Fruit fly (Drosophila melanogaster): ENCODE measurements around the gene CG8132.

Gene CG8132

DNA sequence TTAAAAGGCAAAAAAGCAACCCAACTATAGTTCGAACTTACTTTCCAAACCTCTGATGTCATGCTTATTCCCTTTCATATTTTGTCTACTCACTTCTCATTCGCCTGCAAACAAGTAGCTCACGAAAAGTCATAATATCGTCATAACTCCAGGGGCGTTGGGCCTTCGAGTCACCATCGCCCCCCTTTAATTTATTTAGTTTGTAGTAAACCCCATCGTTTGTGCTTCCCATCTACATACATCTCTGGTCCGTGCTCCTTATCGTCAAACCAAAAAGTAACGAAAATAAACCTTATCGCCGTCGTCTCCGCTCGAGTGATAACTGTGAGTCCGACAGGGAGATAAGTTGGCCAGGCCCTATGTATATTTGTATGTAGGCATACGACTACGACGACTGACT lies 27.7 kb downstream of the CG8132 start (continued):
- TF ChIP-seq CG8290 (GFP tag; optimal IDR thresholded peaks at IDR 0.05) (peak; percentile 34), CG8290 (tag; optimal IDR thresholded peaks at IDR 0.05) (peak in 1 of 2 experiments; percentile 95), CG30020 (tag; optimal IDR thresholded peaks at IDR 0.05) (no peak), Vsx1 (GFP tag; optimal IDR thresholded peaks at IDR 0.05) (peak; percentile 35), gcm2 (GFP tag; optimal IDR thresholded peaks at IDR 0.05) (no peak), btn (GFP tag; optimal IDR thresholded peaks at IDR 0.05) (no peak), CG4282 (GFP tag; optimal IDR thresholded peaks at IDR 0.05) (no peak), CG12155 (GFP tag; optimal IDR thresholded peaks at IDR 0.05) (peak; percentile 54), cwo (GFP tag; optimal IDR thresholded peaks at IDR 0.05) (peak; percentile 88), D (optimal IDR thresholded peaks at IDR 0.05) (no peak), D (GFP tag; optimal IDR thresholded peaks at IDR 0.05) (no peak), CG13296 (GFP tag; optimal IDR thresholded peaks at IDR 0.05) (peak; percentile 72), Ravus (GFP tag; IDR thresholded peaks at IDR 0.05) (no peak), HHEX (GFP tag; optimal IDR thresholded peaks at IDR 0.05) (peak; percentile 48), Opbp (GFP tag; IDR thresholded peaks at IDR 0.05; ENCODE audit: partially characterized antibody) (no peak), Gug (GFP tag; IDR thresholded peaks at IDR 0.05) (no peak; the same call in 3 of the 4 replicates), en (GFP tag; optimal IDR thresholded peaks at IDR 0.05) (no peak), CG31365 (tag; optimal IDR thresholded peaks at IDR 0.05) (peak; percentile 54), bab2 (GFP tag; optimal IDR thresholded peaks at IDR 0.05) (peak; percentile 55), CG3163 (GFP tag; optimal IDR thresholded peaks at IDR 0.05) (no peak), pb (GFP tag; optimal IDR thresholded peaks at IDR 0.05) (no peak), row (GFP tag; IDR thresholded peaks at IDR 0.05) (peak; percentile 89), Drgx (GFP tag; IDR thresholded peaks at IDR 0.05) (no peak), cato (GFP tag; optimal IDR thresholded peaks at IDR 0.05; ENCODE audit: borderline replicate concordance) (no peak), CG13624 (GFP tag; optimal IDR thresholded peaks at IDR 0.05) (peak; percentile 77), Optix (GFP tag; IDR thresholded peaks at IDR 0.05) (0 out of 3 replicates have a peak, but pooled peaks have one; percentile 47), CG7963 (GFP tag; IDR thresholded peaks at IDR 0.05; ENCODE audit: partially characterized antibody) (no peak), MTF-1 (GFP tag; optimal IDR thresholded peaks at IDR 0.05; ENCODE audit: borderline replicate concordance) (peak; percentile 41), CG5245 (GFP tag; optimal IDR thresholded peaks at IDR 0.05) (peak; percentile 31), aop (GFP tag; IDR thresholded peaks at IDR 0.05) (no peak), MBD-R2 (GFP tag; IDR thresholded peaks at IDR 0.05) (peak; percentile 64; the same call in 1 of the 2 replicates), CG17568 (GFP tag; optimal IDR thresholded peaks at IDR 0.05) (peak; percentile 22), sens (GFP tag) (peak; percentile 90), ftz-f1 (GFP tag; optimal IDR thresholded peaks at IDR 0.05) (peak; percentile 4), CG10267 (tag; optimal IDR thresholded peaks at IDR 0.05) (peak; percentile 38), CG7372 (GFP tag; IDR thresholded peaks at IDR 0.05) (peak; percentile 36; the same call in 1 of the 2 replicates), ase (GFP tag; IDR thresholded peaks at IDR 0.05) (peak; percentile 47; the same call in 1 of the 3 replicates), vnd (GFP tag; IDR thresholded peaks at IDR 0.05; ENCODE audit: partially characterized antibody) (no peak), yki (optimal IDR thresholded peaks at IDR 0.05) (no peak), CG17829 (tag; optimal IDR thresholded peaks at IDR 0.05) (peak; percentile 53), CG7987 (GFP tag; optimal IDR thresholded peaks at IDR 0.05) (peak; percentile 49), CG1024 (GFP tag; IDR thresholded peaks at IDR 0.05) (peak; percentile 2; the same call in 1 of the 2 replicates), Oli (tag; optimal IDR thresholded peaks at IDR 0.05) (no peak), Six4 (GFP tag; optimal IDR thresholded peaks at IDR 0.05) (peak; percentile 34), CG32767 (GFP tag; IDR thresholded peaks at IDR 0.05) (no peak), CG33213 (GFP tag; optimal IDR thresholded peaks at IDR 0.05) (peak; percentile 13), CG2202 (tag; optimal IDR thresholded peaks at IDR 0.05) (peak; percentile 20), CG4854 (GFP tag; optimal IDR thresholded peaks at IDR 0.05) (peak; percentile 36), tna (GFP tag; IDR thresholded peaks at IDR 0.05; ENCODE audit: partially characterized antibody) (no peak), CG18262 (tag; optimal IDR thresholded peaks at IDR 0.05) (peak; percentile 28), CG17385 (GFP tag; optimal IDR thresholded peaks at IDR 0.05) (peak; percentile 60), sob (GFP tag; IDR thresholded peaks at IDR 0.05) (peak; percentile 77)
